Worm (Caenorhabditis elegans): ENCODE measurements around the gene C24A8.6.

DNA sequence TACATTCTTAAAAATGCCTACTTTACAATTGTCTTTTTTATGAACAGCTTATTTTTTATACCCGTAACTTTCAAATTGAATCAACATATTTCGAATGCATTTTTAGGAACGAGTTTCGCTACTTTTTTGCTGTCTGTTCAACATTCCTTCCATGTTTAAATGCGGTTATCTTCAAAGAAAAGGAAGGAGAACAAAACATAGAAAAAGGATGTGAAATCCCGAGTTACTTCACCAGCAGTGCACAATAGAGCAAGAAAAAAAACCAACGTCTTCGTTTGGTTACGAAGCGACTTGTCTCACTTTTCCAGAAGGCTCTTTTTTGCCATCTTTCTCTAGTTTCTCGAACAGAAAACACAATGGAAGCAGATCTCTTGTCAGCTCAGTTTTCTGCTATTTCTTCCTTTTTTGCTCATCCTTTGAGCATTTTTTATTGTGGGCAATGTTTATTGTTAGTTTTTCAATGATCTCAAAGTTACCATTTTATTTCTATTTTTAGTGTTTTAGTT is 46.5 kb downstream of the C24A8.6 start, which contains the start of gene cka-2:
- TF ChIP-seq tbx-8 (GFP tag; optimal IDR thresholded peaks at IDR 0.05) (no peak), sem-2 (GFP tag; optimal IDR thresholded peaks at IDR 0.05) (no peak), blmp-1 (tag; optimal IDR thresholded peaks at IDR 0.05) (no peak), ztf-11 (tag; optimal IDR thresholded peaks at IDR 0.05) (no peak), lsy-2 (tag; optimal IDR thresholded peaks at IDR 0.05) (no peak), nhr-76 (tag; optimal IDR thresholded peaks at IDR 0.05) (no peak), unc-62 (GFP tag; optimal IDR thresholded peaks at IDR 0.05) (no peak)
